Worm (Caenorhabditis elegans): ENCODE measurements around the gene ifet-1.

ifet-1 gene

ce11 chrIII:4475428-4475968 is 548 bp upstream of the ifet-1 start, which contains the start of gene rps-1 (continued):
- peak; percentile 95 for TF ChIP-seq egl-43 (GFP tag; IDR thresholded peaks at IDR 0.05)
- no peak for TF ChIP-seq lin-39 (tag; optimal IDR thresholded peaks at IDR 0.05)
- TF ChIP-seq snpc-4 (tag; optimal IDR thresholded peaks at IDR 0.05): peak; percentile 57
- TF ChIP-seq mdt-29 (GFP tag; IDR thresholded peaks at IDR 0.05): peak; percentile 93
- peak; percentile 77 for TF ChIP-seq ama-1 (optimal IDR thresholded peaks at IDR 0.05)
- TF ChIP-seq ceh-44 (GFP tag; IDR thresholded peaks at IDR 0.05): peak; percentile 72
- peak; percentile 95 for TF ChIP-seq lin-29 (GFP tag; IDR thresholded peaks at IDR 0.05)
- peak; percentile 57 for TF ChIP-seq nhr-76 (tag; optimal IDR thresholded peaks at IDR 0.05)
- no peak for TF ChIP-seq tag-97 (GFP tag; IDR thresholded peaks at IDR 0.05)
- peak; percentile 88 for TF ChIP-seq Y105C5A.15 (GFP tag; IDR thresholded peaks at IDR 0.05)
- no peak for TF ChIP-seq fos-1 (tag; optimal IDR thresholded peaks at IDR 0.05)
- TF ChIP-seq daf-16 (GFP tag; optimal IDR thresholded peaks at IDR 0.05): peak; percentile 56 to 95
- peak; percentile 58 for TF ChIP-seq daf-16 (tag; optimal IDR thresholded peaks at IDR 0.05)
- 0 out of 2 replicates have a peak, but pooled peaks have one; percentile 48 for TF ChIP-seq dmd-8 (GFP tag; IDR thresholded peaks at IDR 0.05)
- TF ChIP-seq R02D3.7 (tag; optimal IDR thresholded peaks at IDR 0.05): peak; percentile 17
- TF ChIP-seq lir-3 (tag; optimal IDR thresholded peaks at IDR 0.05): peak; percentile 64

DNA sequence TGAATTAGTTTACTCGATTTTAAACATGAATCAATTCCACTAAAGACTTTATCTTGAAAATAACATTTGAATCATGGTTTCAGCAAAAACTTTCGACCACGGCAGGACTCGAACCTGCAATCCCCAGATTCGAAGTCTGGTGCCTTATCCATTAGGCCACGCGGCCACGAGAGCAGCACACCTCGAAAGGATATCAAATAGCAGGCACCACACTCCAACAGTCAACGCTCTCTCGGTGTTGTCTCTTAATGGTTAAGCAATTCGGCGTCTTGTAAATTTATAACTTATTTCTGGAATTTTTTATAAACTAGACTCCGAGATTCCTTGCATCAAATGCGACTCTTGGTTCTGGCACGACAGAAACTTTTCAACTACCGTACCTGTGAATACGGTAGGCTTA is 4.2 kb downstream of the ifet-1 start:
- TF ChIP-seq T26A8.4 (GFP tag; IDR thresholded peaks at IDR 0.05): peak; percentile 87
- peak; percentile 78 for TF ChIP-seq D1046.2 (GFP tag; IDR thresholded peaks at IDR 0.05)
- TF ChIP-seq nhr-25 (tag; optimal IDR thresholded peaks at IDR 0.05; ENCODE audit: borderline replicate concordance, insufficient read depth): peak; percentile 79
- TF ChIP-seq nhr-48 (tag; optimal IDR thresholded peaks at IDR 0.05): peak; percentile 80
- peak; percentile 33 for TF ChIP-seq dpl-1 (GFP tag; optimal IDR thresholded peaks at IDR 0.05)
- TF ChIP-seq zfp-2 (tag; optimal IDR thresholded peaks at IDR 0.05): peak; percentile 50
- 0 out of 2 replicates have a peak, but pooled peaks have one; percentile 36 for TF ChIP-seq nhr-41 (GFP tag; IDR thresholded peaks at IDR 0.05)
- no peak for TF ChIP-seq jun-1 (tag; optimal IDR thresholded peaks at IDR 0.05)
- peak; percentile 87 for TF ChIP-seq ceh-44 (GFP tag; IDR thresholded peaks at IDR 0.05)
- TF ChIP-seq zfp-3 (GFP tag; conservative IDR thresholded peaks at IDR 0.05): peak; percentile 83
- peak; percentile 85 for TF ChIP-seq vab-7 (GFP tag; IDR thresholded peaks at IDR 0.05)
- no peak for TF ChIP-seq skn-1 (tag; optimal IDR thresholded peaks at IDR 0.05)
- TF ChIP-seq mxl-2 (GFP tag; conservative IDR thresholded peaks at IDR 0.05): no peak
- peak; percentile 78; the same call in 1 of the 2 replicates for TF ChIP-seq F44E2.7 (GFP tag; IDR thresholded peaks at IDR 0.05)
- no peak for TF ChIP-seq ama-1 (optimal IDR thresholded peaks at IDR 0.05)
- TF ChIP-seq unc-62 (GFP tag; optimal IDR thresholded peaks at IDR 0.05 in 1 of 2): peak in 1 of 2 experiments; percentile 88
- no peak for TF ChIP-seq unc-62 (tag; optimal IDR thresholded peaks at IDR 0.05)
- TF ChIP-seq zag-1 (tag; optimal IDR thresholded peaks at IDR 0.05): no peak
- peak; percentile 77 for TF ChIP-seq lin-38 (GFP tag; IDR thresholded peaks at IDR 0.05)
- TF ChIP-seq gei-8 (GFP tag; optimal IDR thresholded peaks at IDR 0.05): peak; percentile 80
- peak; percentile 69 for TF ChIP-seq hlh-30 (tag; optimal IDR thresholded peaks at IDR 0.05; ENCODE audit: insufficient read depth)
- no peak for TF ChIP-seq mxl-3 (GFP tag; optimal IDR thresholded peaks at IDR 0.05)
- TF ChIP-seq egl-43 (GFP tag; IDR thresholded peaks at IDR 0.05): peak; percentile 91
- peak; percentile 65; the same call in 1 of the 2 replicates for TF ChIP-seq dmd-9 (GFP tag; IDR thresholded peaks at IDR 0.05)
- TF ChIP-seq ceh-32 (tag; optimal IDR thresholded peaks at IDR 0.05; ENCODE audit: poor library complexity): no peak
- peak; percentile 86 for TF ChIP-seq duxl-1 (tag; optimal IDR thresholded peaks at IDR 0.05; ENCODE audit: poor library complexity)
- peak; percentile 84 for TF ChIP-seq lim-7 (GFP tag; IDR thresholded peaks at IDR 0.05)
- TF ChIP-seq madf-9 (GFP tag; conservative IDR thresholded peaks at IDR 0.05): peak; percentile 52; the same call in 1 of the 2 replicates
- 0 out of 2 replicates have a peak, but pooled peaks have one; percentile 54 for TF ChIP-seq Y75B8A.6 (GFP tag; IDR thresholded peaks at IDR 0.05)
- TF ChIP-seq ceh-62 (tag; optimal IDR thresholded peaks at IDR 0.05): no peak
- no peak for TF ChIP-seq ceh-82 (tag; optimal IDR thresholded peaks at IDR 0.05)
- TF ChIP-seq nhr-102 (tag; optimal IDR thresholded peaks at IDR 0.05): peak; percentile 90
- peak; percentile 84 for TF ChIP-seq mes-2 (tag; optimal IDR thresholded peaks at IDR 0.05; ENCODE audit: poor library complexity, severe bottlenecking)
- TF ChIP-seq nhr-237 (tag; optimal IDR thresholded peaks at IDR 0.05): no peak
- peak; percentile 59 for TF ChIP-seq F49E8.2 (tag; optimal IDR thresholded peaks at IDR 0.05; ENCODE audit: borderline replicate concordance)
- peak; percentile 64 for TF ChIP-seq ztf-7 (tag; optimal IDR thresholded peaks at IDR 0.05)
- peak; percentile 88 for TF ChIP-seq arid-1 (GFP tag; conservative IDR thresholded peaks at IDR 0.05)

Measured in whole organism, L4 larva.